Fruit fly (Drosophila melanogaster): Measurements from ENCODE around the gene CG5895.

dm6 chr3L:16010176-16010575, 25.1 kb upstream of the CG5895 start:
- no peak for TF ChIP-seq CTCF (optimal IDR thresholded peaks at IDR 0.05)
- no peak for TF ChIP-seq CG8478 (optimal IDR thresholded peaks at IDR 0.05)

All from S2 (cell line).